Worm (Caenorhabditis elegans): ENCODE data around the gene clec-234.

The clec-234 gene

ce11 chrV:16433471-16433870 lies at the start of gene clec-234:
Gene clec-234, minus strand, starts transcription at chrV:16433571.
- no peak for TF ChIP-seq ztf-29 (GFP tag; IDR thresholded peaks at IDR 0.05)
- TF ChIP-seq med-1 (GFP tag; optimal IDR thresholded peaks at IDR 0.05; ENCODE audit: insufficient read depth): no peak
- no peak for TF ChIP-seq klf-2 (GFP tag; conservative IDR thresholded peaks at IDR 0.05)
- TF ChIP-seq tab-1 (GFP tag; IDR thresholded peaks at IDR 0.05): no peak
- no peak for TF ChIP-seq ztf-23 (GFP tag; IDR thresholded peaks at IDR 0.05)
- no peak for TF ChIP-seq flt-1 (GFP tag; IDR thresholded peaks at IDR 0.05)
- TF ChIP-seq cog-1 (tag; optimal IDR thresholded peaks at IDR 0.05): no peak
- no peak for TF ChIP-seq ref-1 (GFP tag; conservative IDR thresholded peaks at IDR 0.05)
- TF ChIP-seq T22C8.4 (GFP tag; IDR thresholded peaks at IDR 0.05): no peak

- TF ChIP-seq tab-1 (GFP tag; IDR thresholded peaks at IDR 0.05) (no peak), cog-1 (tag; optimal IDR thresholded peaks at IDR 0.05) (no peak), klf-2 (GFP tag; conservative IDR thresholded peaks at IDR 0.05) (no peak), flt-1 (GFP tag; IDR thresholded peaks at IDR 0.05) (no peak), ref-1 (GFP tag; conservative IDR thresholded peaks at IDR 0.05) (no peak), T22C8.4 (GFP tag; IDR thresholded peaks at IDR 0.05) (no peak), ztf-23 (GFP tag; IDR thresholded peaks at IDR 0.05) (no peak), med-1 (GFP tag; optimal IDR thresholded peaks at IDR 0.05; ENCODE audit: insufficient read depth) (no peak), ztf-29 (GFP tag; IDR thresholded peaks at IDR 0.05) (no peak)
These were observed 49.7 kb upstream of the clec-234 start, which contains the start of gene F57E7.2 for ce11 chrV:16483044-16483443. Gene F57E7.2, minus strand, starts transcription at chrV:16483144.

- no peak for TF ChIP-seq klf-2 (GFP tag; conservative IDR thresholded peaks at IDR 0.05)
- TF ChIP-seq ztf-23 (GFP tag; IDR thresholded peaks at IDR 0.05): no peak
- TF ChIP-seq tab-1 (GFP tag; IDR thresholded peaks at IDR 0.05): no peak
- TF ChIP-seq med-1 (GFP tag; optimal IDR thresholded peaks at IDR 0.05; ENCODE audit: insufficient read depth): no peak
- no peak for TF ChIP-seq ztf-29 (GFP tag; IDR thresholded peaks at IDR 0.05)
- no peak for TF ChIP-seq cog-1 (tag; optimal IDR thresholded peaks at IDR 0.05)
- TF ChIP-seq ref-1 (GFP tag; conservative IDR thresholded peaks at IDR 0.05): no peak
- TF ChIP-seq T22C8.4 (GFP tag; IDR thresholded peaks at IDR 0.05): no peak
- TF ChIP-seq flt-1 (GFP tag; IDR thresholded peaks at IDR 0.05): no peak
These were observed 47.7 kb upstream of the clec-234 start, which contains the start of the genes F57E7.4 and spig-6 for ce11 chrV:16480919-16481630. Gene F57E7.4, minus strand, starts transcription at chrV:16481019. Gene spig-6, plus strand, starts transcription at chrV:16481580.

- TF ChIP-seq tab-1 (GFP tag; IDR thresholded peaks at IDR 0.05) (no peak), ztf-23 (GFP tag; IDR thresholded peaks at IDR 0.05) (no peak), flt-1 (GFP tag; IDR thresholded peaks at IDR 0.05) (no peak), ztf-29 (GFP tag; IDR thresholded peaks at IDR 0.05) (no peak), cog-1 (tag; optimal IDR thresholded peaks at IDR 0.05) (no peak), klf-2 (GFP tag; conservative IDR thresholded peaks at IDR 0.05) (no peak), T22C8.4 (GFP tag; IDR thresholded peaks at IDR 0.05) (no peak)
These were observed 45.9 kb upstream of the clec-234 start, which contains the start of gene T08G3.11 for ce11 chrV:16479275-16479674. Gene T08G3.11, minus strand, starts transcription at chrV:16479375.

ce11 chrV:16471995-16472563 lies 38.7 kb upstream of the clec-234 start, which contains the start of gene srw-35:
Gene srw-35, plus strand, starts transcription at chrV:16472513.
- TF ChIP-seq klf-2 (GFP tag; conservative IDR thresholded peaks at IDR 0.05) (no peak), med-1 (GFP tag; optimal IDR thresholded peaks at IDR 0.05; ENCODE audit: insufficient read depth) (no peak), ztf-29 (GFP tag; IDR thresholded peaks at IDR 0.05) (no peak), ref-1 (GFP tag; conservative IDR thresholded peaks at IDR 0.05) (no peak), tab-1 (GFP tag; IDR thresholded peaks at IDR 0.05) (no peak), flt-1 (GFP tag; IDR thresholded peaks at IDR 0.05) (no peak), ztf-23 (GFP tag; IDR thresholded peaks at IDR 0.05) (no peak), cog-1 (tag; optimal IDR thresholded peaks at IDR 0.05) (no peak), T22C8.4 (GFP tag; IDR thresholded peaks at IDR 0.05) (no peak)

ce11 chrV:16470916-16471315 lies 37.5 kb upstream of the clec-234 start, which contains the start of gene srh-138:
Gene srh-138, minus strand, starts transcription at chrV:16471016.
- TF ChIP-seq med-1 (GFP tag; optimal IDR thresholded peaks at IDR 0.05; ENCODE audit: insufficient read depth) (no peak), tab-1 (GFP tag; IDR thresholded peaks at IDR 0.05) (no peak), ztf-29 (GFP tag; IDR thresholded peaks at IDR 0.05) (no peak), klf-2 (GFP tag; conservative IDR thresholded peaks at IDR 0.05) (no peak), flt-1 (GFP tag; IDR thresholded peaks at IDR 0.05) (no peak), ref-1 (GFP tag; conservative IDR thresholded peaks at IDR 0.05) (no peak), T22C8.4 (GFP tag; IDR thresholded peaks at IDR 0.05) (no peak), ztf-23 (GFP tag; IDR thresholded peaks at IDR 0.05) (no peak), cog-1 (tag; optimal IDR thresholded peaks at IDR 0.05) (no peak)

ce11 chrV:16467840-16468239 lies 34.5 kb upstream of the clec-234 start, which contains the start of gene sru-44:
Gene sru-44, minus strand, starts transcription at chrV:16467940.
- TF ChIP-seq ztf-29 (GFP tag; IDR thresholded peaks at IDR 0.05): no peak
- no peak for TF ChIP-seq flt-1 (GFP tag; IDR thresholded peaks at IDR 0.05)
- TF ChIP-seq med-1 (GFP tag; optimal IDR thresholded peaks at IDR 0.05; ENCODE audit: insufficient read depth): no peak
- TF ChIP-seq T22C8.4 (GFP tag; IDR thresholded peaks at IDR 0.05): no peak
- TF ChIP-seq ztf-23 (GFP tag; IDR thresholded peaks at IDR 0.05): no peak
- TF ChIP-seq tab-1 (GFP tag; IDR thresholded peaks at IDR 0.05): no peak
- TF ChIP-seq ref-1 (GFP tag; conservative IDR thresholded peaks at IDR 0.05): no peak
- no peak for TF ChIP-seq cog-1 (tag; optimal IDR thresholded peaks at IDR 0.05)
- TF ChIP-seq klf-2 (GFP tag; conservative IDR thresholded peaks at IDR 0.05): no peak

- TF ChIP-seq T22C8.4 (GFP tag; IDR thresholded peaks at IDR 0.05): no peak
These were observed 27.5 kb upstream of the clec-234 start, which contains the start of gene srh-142 for ce11 chrV:16460866-16461265. Gene srh-142, minus strand, starts transcription at chrV:16460966.

ce11 chrV:16459377-16459776 lies 26.0 kb upstream of the clec-234 start:
- no peak for TF ChIP-seq tab-1 (GFP tag; IDR thresholded peaks at IDR 0.05)
- TF ChIP-seq flt-1 (GFP tag; IDR thresholded peaks at IDR 0.05): no peak
- TF ChIP-seq med-1 (GFP tag; optimal IDR thresholded peaks at IDR 0.05; ENCODE audit: insufficient read depth): no peak
- TF ChIP-seq ref-1 (GFP tag; conservative IDR thresholded peaks at IDR 0.05): no peak
- TF ChIP-seq ztf-29 (GFP tag; IDR thresholded peaks at IDR 0.05): no peak
- TF ChIP-seq ztf-23 (GFP tag; IDR thresholded peaks at IDR 0.05): no peak
- TF ChIP-seq T22C8.4 (GFP tag; IDR thresholded peaks at IDR 0.05): no peak
- TF ChIP-seq klf-2 (GFP tag; conservative IDR thresholded peaks at IDR 0.05): no peak
- no peak for TF ChIP-seq cog-1 (tag; optimal IDR thresholded peaks at IDR 0.05)
